Fruit fly (Drosophila melanogaster) whole organism, prepupa: ENCODE data around the gene FarO.

Experiments
- CG31627 ChIP-seq: fragments of 200-800 bp; sonication (Bioruptor generic); optimal IDR thresholded peaks from 3 replicates; lab custom pipeline; 2016; ENCODE audit warnings: missing biosample characterization, missing genetic modification characterization
- CG6854 ChIP-seq: fragments of 200-800 bp; sonication (Bioruptor generic); optimal IDR thresholded peaks from 2 replicates; lab custom pipeline; 2017; ENCODE audit warnings: missing biosample characterization, mild to moderate bottlenecking, missing genetic modification characterization
- CG8319 ChIP-seq: fragments of 200-800 bp; sonication (Bioruptor generic); optimal IDR thresholded peaks from 3 replicates; lab custom pipeline; 2016; ENCODE audit warnings: missing biosample characterization, missing genetic modification characterization
- Eip75B ChIP-seq: fragments of 200-800 bp; sonication (Bioruptor generic); optimal IDR thresholded peaks from 3 replicates; lab custom pipeline; 2016; ENCODE audit warnings: missing biosample characterization, missing genetic modification characterization

dm6 chrX:2225138-2225537 lies 21.5 kb upstream of the FarO start, which contains the start of gene pcx:
- TF ChIP-seq CG6854 (GFP tag; lab: Kevin White, UChicago) (no peak), CG31627 (no peak), CG8319 (GFP tag; lab: Kevin White, UChicago) (no peak), Eip75B (GFP tag; lab: Kevin White, UChicago) (no peak)
